Fruit fly (Drosophila melanogaster) whole organism, pupa: ENCODE data around the gene LManII.

Experiments
- CG10348 ChIP-seq: fragments of 200-800 bp; sonication (Bioruptor generic); IDR thresholded peaks from 2 replicates; pipeline ENCODE4 v1.3.6; 2022; ENCODE audit warnings: missing biosample characterization, missing genetic modification characterization
- CG14655 ChIP-seq: fragments of 200-800 bp; sonication (Bioruptor generic); optimal IDR thresholded peaks from 3 replicates; lab custom pipeline; 2017; ENCODE audit warnings: mild to moderate bottlenecking, missing biosample characterization, missing genetic modification reagents, missing genetic modification characterization
- CG17806 ChIP-seq: fragments of 200-800 bp; sonication (Bioruptor generic); optimal IDR thresholded peaks from 2 replicates; lab custom pipeline; 2018; ENCODE audit warnings: missing biosample characterization, mild to moderate bottlenecking, missing genetic modification characterization, moderate library complexity
- EcR ChIP-seq: fragments of 200-800 bp; sonication (Bioruptor generic); optimal IDR thresholded peaks from 3 replicates; lab custom pipeline; 2019; ENCODE audit warnings: missing biosample characterization, missing genetic modification characterization, mild to moderate bottlenecking, moderate library complexity, missing genetic modification reagents
- Ets98B ChIP-seq: fragments of 200-800 bp; sonication (Bioruptor generic); IDR thresholded peaks from 2 replicates; pipeline ENCODE4 v1.3.6; 2022; ENCODE audit warnings: missing biosample characterization, missing genetic modification characterization
- Pif1A ChIP-seq: fragments of 200-800 bp; sonication (Bioruptor generic); optimal IDR thresholded peaks from 3 replicates; lab custom pipeline; 2016; ENCODE audit warnings: missing biosample characterization, missing genetic modification characterization
- Pif1B ChIP-seq: fragments of 200-800 bp; sonication (Bioruptor generic); optimal IDR thresholded peaks from 3 replicates; lab custom pipeline; 2016; ENCODE audit warnings: missing biosample characterization, missing genetic modification characterization
- gl ChIP-seq: fragments of 200-800 bp; sonication (Bioruptor generic); optimal IDR thresholded peaks from 2 replicates; lab custom pipeline; 2018; ENCODE audit warnings: missing biosample characterization, mild to moderate bottlenecking, missing genetic modification characterization

DNA sequence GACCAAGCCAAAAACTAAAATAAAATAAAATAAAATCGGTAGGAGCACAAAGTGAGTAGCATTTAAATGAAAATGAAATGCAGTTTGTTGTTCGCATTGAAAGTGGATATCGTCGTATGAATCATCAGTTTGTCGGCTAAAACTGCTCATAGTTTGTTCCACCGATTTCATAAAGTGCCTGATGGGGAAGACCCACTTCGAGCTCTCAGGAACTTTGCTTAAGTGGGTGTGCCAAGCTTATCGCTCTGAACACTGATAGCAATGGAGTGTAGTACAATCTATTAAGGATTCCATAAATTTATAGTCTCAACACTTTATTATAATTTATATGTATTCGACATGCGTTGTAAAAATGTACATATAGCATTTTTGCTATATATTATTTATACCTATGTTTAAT lies 45.4 kb downstream of the LManII start:
- TF ChIP-seq Ets98B (GFP tag; lab: Robert Waterston, UW) (no peak), EcR (no peak), Pif1A (no peak), gl (tag; lab: Kevin White, UChicago) (no peak), CG14655 (GFP tag; lab: Kevin White, UChicago) (no peak), CG10348 (GFP tag; lab: Robert Waterston, UW) (no peak), CG17806 (tag; lab: Kevin White, UChicago) (no peak), Pif1B (GFP tag; lab: Kevin White, UChicago) (no peak)
